Fruit fly (Drosophila melanogaster) whole organism, embryonic: ENCODE data around the gene CG18598.

ENCODE experiments used
- C15 ChIP-seq: fragments of 200-800 bp; sonication (Bioruptor generic); IDR thresholded peaks from 3 replicates; pipeline ENCODE4 v1.3.6; 2022; ENCODE audit warnings: missing biosample characterization, missing genetic modification characterization
- CG1024 ChIP-seq: fragments of 200-800 bp; sonication (Bioruptor generic); IDR thresholded peaks from 2 replicates; pipeline ENCODE4 v1.3.6; 2022; ENCODE audit warnings: missing biosample characterization, missing genetic modification characterization
- CG10366 ChIP-seq: fragments of 200-800 bp; sonication (Bioruptor generic); IDR thresholded peaks from 2 replicates; pipeline ENCODE4 v1.3.6; 2022; ENCODE audit warnings: missing biosample characterization, missing genetic modification characterization
- CG10565 ChIP-seq: fragments of 200-800 bp; sonication (Bioruptor generic); optimal IDR thresholded peaks from 3 replicates; lab custom pipeline; 2016; ENCODE audit warnings: missing biosample characterization, mild to moderate bottlenecking, missing genetic modification characterization
- CG10654 ChIP-seq: fragments of 200-800 bp; sonication (Bioruptor generic); optimal IDR thresholded peaks from 2 replicates; lab custom pipeline; 2016; ENCODE audit warnings: missing biosample characterization, missing genetic modification characterization
- CG11504 ChIP-seq: fragments of 200-800 bp; sonication (Bioruptor generic); optimal IDR thresholded peaks from 3 replicates; lab custom pipeline; 2019; ENCODE audit warnings: missing biosample characterization, mild to moderate bottlenecking, missing genetic modification characterization, moderate library complexity
- CG12236 ChIP-seq: fragments of 200-800 bp; sonication (Bioruptor generic); optimal IDR thresholded peaks from 2 replicates; lab custom pipeline; 2016; ENCODE audit warnings: missing biosample characterization, missing genetic modification characterization
- CG13624 ChIP-seq: fragments of 200-800 bp; sonication (Bioruptor generic); optimal IDR thresholded peaks from 2 replicates; lab custom pipeline; 2016; ENCODE audit warnings: missing biosample characterization, missing genetic modification characterization
- CG14050 ChIP-seq: fragments of 200-800 bp; sonication (Bioruptor generic); IDR thresholded peaks from 3 replicates; pipeline ENCODE4 v1.3.6; 2022; ENCODE audit warnings: missing biosample characterization, missing genetic modification characterization
- CG14965 ChIP-seq: fragments of 200-800 bp; sonication (Bioruptor generic); optimal IDR thresholded peaks from 2 replicates; lab custom pipeline; 2016; ENCODE audit warnings: missing biosample characterization, missing genetic modification characterization, borderline replicate concordance
- CG15073 ChIP-seq: fragments of 200-800 bp; sonication (Bioruptor generic); optimal IDR thresholded peaks from 2 replicates; lab custom pipeline; 2016; ENCODE audit warnings: missing biosample characterization, missing genetic modification characterization
- CG16779 ChIP-seq: fragments of 200-800 bp; sonication (Bioruptor generic); IDR thresholded peaks from 2 replicates; pipeline ENCODE4 v1.3.6; 2022; ENCODE audit warnings: missing biosample characterization, missing genetic modification characterization
- CG16815 ChIP-seq: fragments of 200-800 bp; sonication (Bioruptor generic); optimal IDR thresholded peaks from 3 replicates; lab custom pipeline; 2017; ENCODE audit warnings: missing biosample characterization, mild to moderate bottlenecking, missing genetic modification characterization
- CG17912 ChIP-seq: fragments of 200-800 bp; sonication (Bioruptor generic); optimal IDR thresholded peaks from 2 replicates; lab custom pipeline; 2018; ENCODE audit warnings: missing biosample characterization, mild to moderate bottlenecking, missing genetic modification characterization
- CG1832 ChIP-seq: fragments of 200-800 bp; sonication (Bioruptor generic); optimal IDR thresholded peaks from 2 replicates; lab custom pipeline; 2017; ENCODE audit warnings: missing biosample characterization, mild to moderate bottlenecking, missing genetic modification characterization, inconsistent platforms
- CG2199 ChIP-seq: fragments of 200-800 bp; sonication (Bioruptor generic); IDR thresholded peaks from 3 replicates; pipeline ENCODE4 v1.3.6; 2022; ENCODE audit warnings: missing biosample characterization, missing genetic modification characterization
- CG33213 ChIP-seq: fragments of 200-800 bp; sonication (Bioruptor generic); optimal IDR thresholded peaks from 3 replicates; lab custom pipeline; 2016; ENCODE audit warnings: missing biosample characterization, missing genetic modification characterization
- CG3838 ChIP-seq: fragments of 200-800 bp; sonication (Bioruptor generic); optimal IDR thresholded peaks from 3 replicates; lab custom pipeline; 2016; ENCODE audit warnings: missing biosample characterization, missing genetic modification characterization
- CG4424 ChIP-seq: fragments of 200-800 bp; sonication (Bioruptor generic); optimal IDR thresholded peaks from 3 replicates; lab custom pipeline; 2016; ENCODE audit warnings: missing biosample characterization, missing genetic modification characterization
- CG5245 ChIP-seq: fragments of 200-800 bp; sonication (Bioruptor generic); optimal IDR thresholded peaks from 3 replicates; lab custom pipeline; 2016; ENCODE audit warnings: missing biosample characterization, missing genetic modification characterization
- CG6272 ChIP-seq: fragments of 200-800 bp; sonication (Bioruptor generic); IDR thresholded peaks from 2 replicates; pipeline ENCODE4 v1.3.6; 2022; ENCODE audit warnings: missing biosample characterization, missing genetic modification characterization
- CG6654 ChIP-seq: fragments of 200-800 bp; sonication (Bioruptor generic); optimal IDR thresholded peaks from 2 replicates; lab custom pipeline; 2017; ENCODE audit warnings: missing biosample characterization, mild to moderate bottlenecking, missing genetic modification characterization
- CG7928 ChIP-seq: fragments of 200-800 bp; sonication (Bioruptor generic); optimal IDR thresholded peaks from 2 replicates; lab custom pipeline; 2017; ENCODE audit warnings: missing biosample characterization, mild to moderate bottlenecking, missing genetic modification characterization
- CG8478 ChIP-seq: fragments of >200 bp; optimal IDR thresholded peaks from 2 replicates; lab custom pipeline; 2018
- CG8944 ChIP-seq: fragments of 200-800 bp; sonication (Bioruptor generic); optimal IDR thresholded peaks from 3 replicates; lab custom pipeline; 2016; ENCODE audit warnings: missing biosample characterization, missing genetic modification characterization
- D19B ChIP-seq: fragments of 200-800 bp; sonication (Bioruptor generic); optimal IDR thresholded peaks from 2 replicates; lab custom pipeline; 2017; ENCODE audit warnings: missing biosample characterization, mild to moderate bottlenecking, missing genetic modification characterization
- E2f2 ChIP-seq: fragments of 200-800 bp; sonication (Bioruptor generic); IDR thresholded peaks from 2 replicates; pipeline ENCODE4 v1.3.6; 2022; ENCODE audit warnings: missing biosample characterization, missing genetic modification characterization
- Fer1 ChIP-seq: fragments of 200-800 bp; sonication (Bioruptor generic); optimal IDR thresholded peaks from 2 replicates; lab custom pipeline; 2017; ENCODE audit warnings: missing biosample characterization, mild to moderate bottlenecking, missing genetic modification characterization
- HmgD ChIP-seq: fragments of 200-800 bp; sonication (Bioruptor generic); optimal IDR thresholded peaks from 3 replicates; lab custom pipeline; 2016; ENCODE audit warnings: missing biosample characterization, missing genetic modification characterization
- Hr78 ChIP-seq, 2 experiments: fragments of 200-800 bp in 1 of 2; fragments of >200 bp in 1 of 2; sonication (Bioruptor generic) in 1 of 2; optimal IDR thresholded peaks; 2 replicates each; lab custom pipeline; 2017 to 2019; ENCODE audit warnings: missing biosample characterization in 2 of 2, missing genetic modification characterization in 2 of 2, mild to moderate bottlenecking in 1 of 2, moderate library complexity in 1 of 2
- Kr ChIP-seq: fragments of 200-800 bp; sonication (Bioruptor generic); optimal IDR thresholded peaks from 2 replicates; lab custom pipeline; 2017; ENCODE audit warnings: missing biosample characterization, mild to moderate bottlenecking, missing genetic modification characterization
- Mrtf ChIP-seq: fragments of 200-800 bp; sonication (Bioruptor generic); IDR thresholded peaks from 3 replicates; pipeline ENCODE4 v1.3.6; 2022; ENCODE audit warnings: missing biosample characterization, missing genetic modification characterization
- NFAT ChIP-seq: fragments of 200-800 bp; sonication (Bioruptor generic); IDR thresholded peaks from 2 replicates; pipeline ENCODE4 v1.3.6; 2022; ENCODE audit warnings: missing biosample characterization, missing genetic modification characterization
- NK7.1 ChIP-seq: fragments of 200-800 bp; sonication (Bioruptor generic); optimal IDR thresholded peaks from 3 replicates; lab custom pipeline; 2016; ENCODE audit warnings: missing biosample characterization, missing genetic modification characterization
- Neu2 ChIP-seq: fragments of 200-800 bp; sonication (Bioruptor generic); optimal IDR thresholded peaks from 3 replicates; lab custom pipeline; 2016; ENCODE audit warnings: missing biosample characterization, missing genetic modification characterization, borderline replicate concordance
- Rfx ChIP-seq: fragments of 200-800 bp; sonication (Bioruptor generic); IDR thresholded peaks from 2 replicates; pipeline ENCODE4 v1.3.6; 2022; ENCODE audit warnings: missing biosample characterization, missing genetic modification characterization
- Sox102F ChIP-seq: fragments of 200-800 bp; sonication (Bioruptor generic); optimal IDR thresholded peaks from 2 replicates; lab custom pipeline; 2018; ENCODE audit warnings: missing biosample characterization, mild to moderate bottlenecking, missing genetic modification characterization, moderate library complexity
- abd-A ChIP-seq: fragments of 200-800 bp; sonication (Bioruptor generic); optimal IDR thresholded peaks from 3 replicates; lab custom pipeline; 2019; ENCODE audit warnings: missing biosample characterization, mild to moderate bottlenecking, missing genetic modification characterization, moderate library complexity
- amos ChIP-seq: fragments of 200-800 bp; sonication (Bioruptor generic); IDR thresholded peaks from 2 replicates; pipeline ENCODE4 v1.3.6; 2022; ENCODE audit warnings: missing biosample characterization, missing genetic modification characterization; ENCODE audit not compliant: partially characterized antibody
- ara ChIP-seq: fragments of 200-800 bp; sonication (Bioruptor generic); IDR thresholded peaks from 2 replicates; pipeline ENCODE4 v1.3.6; 2022; ENCODE audit warnings: missing biosample characterization, missing genetic modification characterization
- caup ChIP-seq: fragments of 200-800 bp; sonication (Bioruptor generic); optimal IDR thresholded peaks from 3 replicates; lab custom pipeline; 2017; ENCODE audit warnings: missing biosample characterization, mild to moderate bottlenecking, missing genetic modification characterization, moderate library complexity; ENCODE audit not compliant: severe bottlenecking
- dysf ChIP-seq: fragments of 200-800 bp; sonication (Bioruptor generic); IDR thresholded peaks from 3 replicates; pipeline ENCODE4 v1.3.6; 2022; ENCODE audit warnings: missing biosample characterization, missing genetic modification characterization
- fd3F ChIP-seq: fragments of 200-800 bp; sonication (Bioruptor generic); optimal IDR thresholded peaks from 2 replicates; lab custom pipeline; 2018; ENCODE audit warnings: missing biosample characterization, mild to moderate bottlenecking, missing genetic modification characterization, moderate library complexity
- fd64A ChIP-seq: fragments of 200-800 bp; sonication (Bioruptor generic); optimal IDR thresholded peaks from 3 replicates; lab custom pipeline; 2018; ENCODE audit warnings: missing biosample characterization, mild to moderate bottlenecking, missing genetic modification characterization
- gfzf ChIP-seq: fragments of 200-800 bp; sonication (Bioruptor generic); optimal IDR thresholded peaks from 2 replicates; lab custom pipeline; 2016; ENCODE audit warnings: missing biosample characterization, mild to moderate bottlenecking, missing genetic modification characterization, moderate library complexity
- hbn ChIP-seq: fragments of 200-800 bp; sonication (Bioruptor generic); IDR thresholded peaks from 2 replicates; pipeline ENCODE4 v1.3.6; 2022; ENCODE audit warnings: missing biosample characterization, missing genetic modification characterization; ENCODE audit not compliant: partially characterized antibody
- her ChIP-seq: fragments of 200-800 bp; sonication (Bioruptor generic); optimal IDR thresholded peaks from 2 replicates; lab custom pipeline; 2016; ENCODE audit warnings: missing biosample characterization, missing genetic modification characterization
- lilli ChIP-seq: fragments of 200-800 bp; sonication (Bioruptor generic); optimal IDR thresholded peaks from 3 replicates; lab custom pipeline; 2016; ENCODE audit warnings: missing biosample characterization, missing genetic modification characterization
- sr ChIP-seq: fragments of 200-800 bp; sonication (Bioruptor generic); IDR thresholded peaks from 3 replicates; pipeline ENCODE4 v1.3.6; 2022; ENCODE audit warnings: missing biosample characterization, missing genetic modification characterization
- trem ChIP-seq: fragments of 200-800 bp; optimal IDR thresholded peaks from 3 replicates; lab custom pipeline; 2019; ENCODE audit warnings: missing biosample characterization, mild to moderate bottlenecking, missing genetic modification characterization, moderate library complexity
- vvl ChIP-seq: fragments of 200-800 bp; sonication (Bioruptor generic); IDR thresholded peaks from 2 replicates; pipeline ENCODE4 v1.3.6; 2022; ENCODE audit warnings: missing biosample characterization, missing genetic modification characterization
- wek ChIP-seq: fragments of 200-800 bp; sonication (Bioruptor generic); optimal IDR thresholded peaks from 3 replicates; lab custom pipeline; 2018; ENCODE audit warnings: missing biosample characterization, mild to moderate bottlenecking, missing genetic modification characterization, moderate library complexity
- yki ChIP-seq: fragments of >200 bp; optimal IDR thresholded peaks from 3 replicates; lab custom pipeline; 2018

Gene CG18598

dm6 chr3R:18215300-18215699 is 35.6 kb upstream of the CG18598 start (continued):
- TF ChIP-seq HmgD (GFP tag; lab: Kevin White, UChicago) = no peak
- TF ChIP-seq CG7928 (GFP tag; lab: Kevin White, UChicago) = peak; percentile 87
- TF ChIP-seq CG15073 (GFP tag; lab: Kevin White, UChicago) = no peak
- no peak for TF ChIP-seq Hr78 (GFP tag; optimal IDR thresholded peaks at IDR 0.05; lab: Kevin White, UChicago)
- TF ChIP-seq CG33213 (GFP tag; lab: Kevin White, UChicago) = peak; percentile 25
- no peak for TF ChIP-seq CG17912 (GFP tag; lab: Kevin White, UChicago)
- no peak for TF ChIP-seq D19B
- TF ChIP-seq gfzf = no peak
- no peak for TF ChIP-seq Mrtf
- TF ChIP-seq CG2199 (GFP tag; lab: Robert Waterston, UW) = no peak
- no peak for TF ChIP-seq sr (GFP tag; lab: Robert Waterston, UW)
- no peak for TF ChIP-seq CG1832
- no peak for TF ChIP-seq her (GFP tag; lab: Kevin White, UChicago)
- no peak for TF ChIP-seq CG8478 (lab: Kevin White, UChicago)
- peak; percentile 40 for TF ChIP-seq Sox102F (GFP tag; lab: Kevin White, UChicago)
- no peak for TF ChIP-seq dysf (GFP tag; lab: Robert Waterston, UW)
- TF ChIP-seq CG12236 (GFP tag; lab: Kevin White, UChicago) = no peak
- no peak for TF ChIP-seq CG11504 (tag; lab: Kevin White, UChicago)
- no peak for TF ChIP-seq Fer1
- TF ChIP-seq Neu2 (GFP tag; lab: Kevin White, UChicago) = no peak
- no peak for TF ChIP-seq CG6272 (GFP tag; lab: Robert Waterston, UW)
- TF ChIP-seq CG13624 (GFP tag; lab: Kevin White, UChicago) = no peak
- TF ChIP-seq CG14050 (GFP tag; lab: Robert Waterston, UW) = no peak
- TF ChIP-seq wek (GFP tag; lab: Kevin White, UChicago) = no peak
- TF ChIP-seq NFAT (GFP tag; lab: Robert Waterston, UW) = peak; percentile 39; the same call in 1 of the 2 replicates
- TF ChIP-seq CG10654 (GFP tag; lab: Kevin White, UChicago) = peak; percentile 9
- TF ChIP-seq CG5245 (GFP tag; lab: Kevin White, UChicago) = no peak
- no peak for TF ChIP-seq CG14965
- TF ChIP-seq lilli (GFP tag; lab: Kevin White, UChicago) = peak; percentile 68
- TF ChIP-seq yki (lab: Kevin White, UChicago) = no peak
- TF ChIP-seq CG1024 = no peak
- no peak for TF ChIP-seq CG3838 (GFP tag; lab: Kevin White, UChicago)
- no peak for TF ChIP-seq Kr (GFP tag; lab: Kevin White, UChicago)
- no peak for TF ChIP-seq CG6654 (GFP tag; lab: Kevin White, UChicago)
- TF ChIP-seq amos = peak; percentile 70
- TF ChIP-seq CG4424 = peak; percentile 37
- TF ChIP-seq caup (GFP tag; lab: Kevin White, UChicago) = peak; percentile 2
- TF ChIP-seq fd64A = no peak
- no peak for TF ChIP-seq ara
- TF ChIP-seq hbn (GFP tag; lab: Robert Waterston, UW) = peak; percentile 79
- peak; percentile 54 for TF ChIP-seq Rfx (GFP tag; lab: Robert Waterston, UW)
- TF ChIP-seq fd3F (GFP tag; lab: Kevin White, UChicago) = no peak
- peak; percentile 66 for TF ChIP-seq E2f2 (GFP tag; lab: Robert Waterston, UW)
- TF ChIP-seq C15 = no peak
- no peak for TF ChIP-seq CG10565 (GFP tag; lab: Kevin White, UChicago)
- no peak for TF ChIP-seq CG10366 (GFP tag; lab: Robert Waterston, UW)
- no peak; the same call in 1 of the 2 replicates for TF ChIP-seq vvl (GFP tag; lab: Robert Waterston, UW)
- TF ChIP-seq CG16815 = no peak
- TF ChIP-seq CG16779 (GFP tag; lab: Robert Waterston, UW) = no peak
- no peak for TF ChIP-seq CG8944
- peak; percentile 20 for TF ChIP-seq trem (tag; lab: Kevin White, UChicago)
- no peak for TF ChIP-seq NK7.1
- TF ChIP-seq abd-A (tag; lab: Kevin White, UChicago) = no peak
